Fruit fly (Drosophila melanogaster) whole organism, embryonic: ENCODE results near the gene NimC2.
A peak's percentile ranks its signal among the peaks of the same experiment; 100 is the strongest.

ENCODE experiments used
- CG10274 ChIP-seq: fragments of 200-800 bp; sonication (Bioruptor generic); optimal IDR thresholded peaks from 3 replicates; lab custom pipeline; 2017; ENCODE audit warnings: missing biosample characterization, mild to moderate bottlenecking, missing genetic modification characterization
- CG10321 ChIP-seq: fragments of 200-800 bp; sonication (Bioruptor generic); IDR thresholded peaks from 2 replicates; pipeline ENCODE4 v1.3.6; 2022; ENCODE audit warnings: missing biosample characterization, missing genetic modification characterization
- CG10565 ChIP-seq: fragments of 200-800 bp; sonication (Bioruptor generic); optimal IDR thresholded peaks from 3 replicates; lab custom pipeline; 2016; ENCODE audit warnings: missing biosample characterization, mild to moderate bottlenecking, missing genetic modification characterization
- CG10979 ChIP-seq: fragments of 200-800 bp; sonication (Bioruptor generic); optimal IDR thresholded peaks from 2 replicates; lab custom pipeline; 2018; ENCODE audit warnings: missing biosample characterization, mild to moderate bottlenecking, missing genetic modification characterization, moderate library complexity
- CG12155 ChIP-seq: fragments of 200-800 bp; sonication (Bioruptor generic); optimal IDR thresholded peaks from 3 replicates; lab custom pipeline; 2016; ENCODE audit warnings: missing biosample characterization, missing genetic modification characterization
- CG15073 ChIP-seq: fragments of 200-800 bp; sonication (Bioruptor generic); optimal IDR thresholded peaks from 2 replicates; lab custom pipeline; 2016; ENCODE audit warnings: missing biosample characterization, missing genetic modification characterization
- CG1602 ChIP-seq: fragments of 200-800 bp; sonication (Bioruptor generic); optimal IDR thresholded peaks from 3 replicates; lab custom pipeline; 2016; ENCODE audit warnings: missing biosample characterization, missing genetic modification characterization
- CG1603 ChIP-seq: fragments of 200-800 bp; sonication (Bioruptor generic); optimal IDR thresholded peaks from 2 replicates; lab custom pipeline; 2019; ENCODE audit warnings: missing biosample characterization, mild to moderate bottlenecking, missing genetic modification characterization, moderate library complexity
- CG16815 ChIP-seq: fragments of 200-800 bp; sonication (Bioruptor generic); optimal IDR thresholded peaks from 3 replicates; lab custom pipeline; 2017; ENCODE audit warnings: missing biosample characterization, mild to moderate bottlenecking, missing genetic modification characterization
- CG17612 ChIP-seq: fragments of 200-800 bp; sonication (Bioruptor generic); IDR thresholded peaks from 2 replicates; pipeline ENCODE4 v1.3.6; 2022; ENCODE audit warnings: missing biosample characterization, missing genetic modification characterization
- CG18619 ChIP-seq: fragments of 200-800 bp; sonication (Bioruptor generic); optimal IDR thresholded peaks from 3 replicates; lab custom pipeline; 2017; ENCODE audit warnings: missing biosample characterization, mild to moderate bottlenecking, missing genetic modification characterization
- CG31224 ChIP-seq: fragments of 200-800 bp; sonication (Bioruptor generic); IDR thresholded peaks from 2 replicates; pipeline ENCODE4 v1.3.6; 2022; ENCODE audit warnings: missing biosample characterization, missing genetic modification characterization
- CG32767 ChIP-seq: fragments of 200-800 bp; sonication (Bioruptor generic); IDR thresholded peaks from 2 replicates; pipeline ENCODE4 v1.3.6; 2022; ENCODE audit warnings: missing biosample characterization, missing genetic modification characterization
- CG3726 ChIP-seq: fragments of 200-800 bp; sonication (Bioruptor generic); IDR thresholded peaks from 3 replicates; pipeline ENCODE4, ENCODE4 v1.3.6; 2022; ENCODE audit warnings: missing biosample characterization, missing genetic modification characterization
- CG4404 ChIP-seq: fragments of 200-800 bp; sonication (Bioruptor generic); IDR thresholded peaks from 2 replicates; pipeline ENCODE4 v1.3.6; 2022; ENCODE audit warnings: missing biosample characterization, missing genetic modification characterization
- CG4617 ChIP-seq: fragments of 200-800 bp; sonication (Bioruptor generic); optimal IDR thresholded peaks from 3 replicates; lab custom pipeline; 2016; ENCODE audit warnings: missing biosample characterization, missing genetic modification characterization, borderline replicate concordance
- CG6683 ChIP-seq: fragments of 200-800 bp; sonication (Bioruptor generic); optimal IDR thresholded peaks from 2 replicates; lab custom pipeline; 2017; ENCODE audit warnings: missing biosample characterization, mild to moderate bottlenecking, missing genetic modification characterization, missing genetic modification reagents
- CG7963 ChIP-seq: fragments of 200-800 bp; sonication (Bioruptor generic); IDR thresholded peaks from 3 replicates; pipeline ENCODE4 v1.3.6; 2022; ENCODE audit warnings: missing biosample characterization, missing genetic modification characterization; ENCODE audit not compliant: partially characterized antibody
- CG8478 ChIP-seq: fragments of >200 bp; optimal IDR thresholded peaks from 2 replicates; lab custom pipeline; 2018
- CG9437 ChIP-seq: fragments of 200-800 bp; sonication (Bioruptor generic); optimal IDR thresholded peaks from 2 replicates; lab custom pipeline; 2018; ENCODE audit warnings: missing biosample characterization, mild to moderate bottlenecking, missing genetic modification characterization
- CTCF ChIP-seq: fragments of 200-800 bp; sonication (Bioruptor generic); optimal IDR thresholded peaks from 2 replicates; lab custom pipeline; 2017; ENCODE audit warnings: missing biosample characterization, mild to moderate bottlenecking, missing genetic modification characterization, moderate library complexity
- CkIIα-i1 ChIP-seq: fragments of 200-800 bp; sonication (Bioruptor generic); IDR thresholded peaks from 2 replicates; pipeline ENCODE4 v1.3.6; 2022; ENCODE audit warnings: missing biosample characterization, missing genetic modification characterization
- ERR ChIP-seq: fragments of 200-800 bp; sonication (Bioruptor generic); optimal IDR thresholded peaks from 2 replicates; lab custom pipeline; 2016; ENCODE audit warnings: missing biosample characterization, missing genetic modification characterization
- Ets97D ChIP-seq: fragments of 200-800 bp; sonication (Bioruptor generic); optimal IDR thresholded peaks from 3 replicates; lab custom pipeline; 2016; ENCODE audit warnings: missing biosample characterization, missing genetic modification characterization
- H2.0 ChIP-seq: fragments of 200-800 bp; sonication (Bioruptor generic); IDR thresholded peaks from 2 replicates; pipeline ENCODE4 v1.3.6; 2022; ENCODE audit warnings: missing biosample characterization, missing genetic modification characterization
- HLH3B ChIP-seq: fragments of 200-800 bp; sonication (Bioruptor generic); IDR thresholded peaks from 2 replicates; pipeline ENCODE4 v1.3.6; 2022; ENCODE audit warnings: missing biosample characterization, missing genetic modification characterization
- HLH4C ChIP-seq: fragments of 200-800 bp; sonication (Bioruptor generic); IDR thresholded peaks from 3 replicates; pipeline ENCODE4 v1.3.6; 2022; ENCODE audit warnings: missing biosample characterization, missing genetic modification characterization; ENCODE audit not compliant: partially characterized antibody
- Hmx ChIP-seq: fragments of 200-800 bp; sonication (Bioruptor generic); optimal IDR thresholded peaks from 2 replicates; lab custom pipeline; 2016; ENCODE audit warnings: missing biosample characterization, missing genetic modification characterization
- Lim3 ChIP-seq: fragments of 200-800 bp; sonication (Bioruptor generic); IDR thresholded peaks from 2 replicates; pipeline ENCODE4 v1.3.6; 2022; ENCODE audit warnings: missing biosample characterization, missing genetic modification characterization
- Pdp1 ChIP-seq, 2 experiments: fragments of 200-800 bp; sonication (Bioruptor generic); optimal IDR thresholded peaks; 3 replicates each; lab custom pipeline; 2016; ENCODE audit warnings: missing biosample characterization in 2 of 2, missing genetic modification characterization in 2 of 2, mild to moderate bottlenecking in 1 of 2, moderate library complexity in 1 of 2
- Ravus ChIP-seq: fragments of 200-800 bp; sonication (Bioruptor generic); IDR thresholded peaks from 2 replicates; pipeline ENCODE4 v1.3.6; 2022; ENCODE audit warnings: missing biosample characterization, missing genetic modification characterization
- Sry-δ ChIP-seq: fragments of 200-800 bp; sonication (Bioruptor generic); optimal IDR thresholded peaks from 2 replicates; lab custom pipeline; 2016; ENCODE audit warnings: missing biosample characterization, missing genetic modification characterization
- Ssrp ChIP-seq: fragments of 200-800 bp; sonication (Bioruptor generic); optimal IDR thresholded peaks from 2 replicates; lab custom pipeline; 2018; ENCODE audit warnings: missing biosample characterization, mild to moderate bottlenecking, missing genetic modification characterization, moderate library complexity
- TFAM ChIP-seq: fragments of 200-800 bp; sonication (Bioruptor generic); optimal IDR thresholded peaks from 2 replicates; lab custom pipeline; 2017; ENCODE audit warnings: missing biosample characterization, missing genetic modification characterization, inconsistent platforms
- Taf1 ChIP-seq: fragments of 200-800 bp; sonication (Bioruptor generic); IDR thresholded peaks from 2 replicates; pipeline ENCODE4 v1.3.6; 2022; ENCODE audit warnings: missing biosample characterization, missing genetic modification characterization
- cas ChIP-seq: fragments of 200-800 bp; sonication (Bioruptor generic); IDR thresholded peaks from 2 replicates; pipeline ENCODE4 v1.3.6; 2022; ENCODE audit warnings: missing biosample characterization, missing genetic modification characterization
- ci ChIP-seq: fragments of 200-800 bp; sonication (Bioruptor generic); IDR thresholded peaks from 3 replicates; pipeline ENCODE4 v1.3.6; 2022; ENCODE audit warnings: missing biosample characterization, missing genetic modification characterization
- fd102C ChIP-seq: fragments of 200-800 bp; sonication (Bioruptor generic); optimal IDR thresholded peaks from 2 replicates; lab custom pipeline; 2018; ENCODE audit warnings: missing biosample characterization, mild to moderate bottlenecking, missing genetic modification characterization, moderate library complexity
- fd64A ChIP-seq: fragments of 200-800 bp; sonication (Bioruptor generic); optimal IDR thresholded peaks from 3 replicates; lab custom pipeline; 2018; ENCODE audit warnings: missing biosample characterization, mild to moderate bottlenecking, missing genetic modification characterization
- fd96Cb ChIP-seq: fragments of 200-800 bp; sonication (Bioruptor generic); optimal IDR thresholded peaks from 2 replicates; lab custom pipeline; 2018; ENCODE audit warnings: missing biosample characterization, mild to moderate bottlenecking, missing genetic modification characterization, moderate library complexity
- hbn ChIP-seq: fragments of 200-800 bp; sonication (Bioruptor generic); IDR thresholded peaks from 2 replicates; pipeline ENCODE4 v1.3.6; 2022; ENCODE audit warnings: missing biosample characterization, missing genetic modification characterization; ENCODE audit not compliant: partially characterized antibody
- jigr1 ChIP-seq: fragments of 200-800 bp; sonication (Bioruptor generic); IDR thresholded peaks from 3 replicates; pipeline ENCODE4 v1.3.6; 2022; ENCODE audit warnings: missing biosample characterization, missing genetic modification characterization
- lbe ChIP-seq: fragments of 200-800 bp; sonication (Bioruptor generic); optimal IDR thresholded peaks from 2 replicates; lab custom pipeline; 2016; ENCODE audit warnings: missing biosample characterization, mild to moderate bottlenecking, missing genetic modification characterization
- lmd ChIP-seq: fragments of 200-800 bp; sonication (Bioruptor generic); IDR thresholded peaks from 2 replicates; pipeline ENCODE4 v1.3.6; 2022; ENCODE audit warnings: missing biosample characterization, missing genetic modification characterization
- pita ChIP-seq: fragments of 200-800 bp; sonication (Bioruptor generic); optimal IDR thresholded peaks from 2 replicates; lab custom pipeline; 2017; ENCODE audit warnings: missing biosample characterization, mild to moderate bottlenecking, missing genetic modification characterization
- ranshi ChIP-seq: fragments of 200-800 bp; sonication (Bioruptor generic); IDR thresholded peaks from 2 replicates; pipeline ENCODE4 v1.3.6; 2022; ENCODE audit warnings: missing biosample characterization, missing genetic modification characterization
- sc ChIP-seq, 3 experiments: fragments of >200 bp in 2 of 3; fragments of 200-800 bp in 1 of 3; sonication (Bioruptor generic) in 1 of 3; optimal IDR thresholded peaks; 2 replicates in 2 of 3; 3 replicates in 1 of 3; lab custom pipeline; 2017; ENCODE audit warnings: mild to moderate bottlenecking in 1 of 3, missing biosample characterization in 1 of 3, missing genetic modification characterization in 1 of 3, missing genetic modification reagents in 1 of 3
- sob ChIP-seq: fragments of 200-800 bp; sonication (Bioruptor generic); IDR thresholded peaks from 2 replicates; pipeline ENCODE4 v1.3.6; 2022; ENCODE audit warnings: missing biosample characterization, missing genetic modification characterization
- vnd ChIP-seq: fragments of 200-800 bp; sonication (Bioruptor generic); IDR thresholded peaks from 3 replicates; pipeline ENCODE4 v1.3.6; 2022; ENCODE audit warnings: missing biosample characterization, missing genetic modification characterization; ENCODE audit not compliant: partially characterized antibody
- zfh1 ChIP-seq: fragments of 200-800 bp; sonication (Bioruptor generic); IDR thresholded peaks from 3 replicates; pipeline ENCODE4 v1.3.6; 2022; ENCODE audit warnings: missing biosample characterization, missing genetic modification characterization

The NimC2 gene

DNA sequence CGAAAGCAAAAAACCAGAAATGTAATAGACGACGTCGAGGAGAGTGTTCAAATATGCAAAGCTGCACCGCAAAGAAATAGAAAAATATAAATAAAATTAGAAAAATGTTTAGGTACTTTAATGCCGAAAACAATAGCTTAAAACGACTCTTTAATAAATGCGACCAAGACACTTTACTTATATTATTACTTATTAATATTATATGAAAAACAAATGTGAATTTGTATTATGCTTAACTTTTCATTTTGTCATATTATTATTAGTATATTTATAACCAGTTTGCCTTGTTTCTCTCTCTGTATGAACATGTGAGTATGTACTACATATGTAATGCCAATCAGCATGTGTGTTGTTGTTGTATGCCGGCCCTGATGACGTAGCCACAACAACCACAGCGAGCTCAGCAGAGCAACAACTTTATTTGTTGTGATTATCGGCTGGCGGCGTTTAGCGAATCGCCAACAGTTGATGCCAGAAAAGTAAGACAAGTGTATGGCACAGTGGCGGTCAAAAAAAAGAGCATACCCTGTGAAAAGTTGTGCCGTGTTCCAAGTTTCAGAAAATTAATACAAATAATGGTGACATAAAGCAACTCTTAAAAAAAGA lies 42.3 kb downstream of the NimC2 start (continued):
- TF ChIP-seq CkIIα-i1 (GFP tag; lab: Robert Waterston, UW) (0 out of 2 replicates have a peak, but pooled peaks have one; percentile 23), CG16815 (peak; percentile 80), CG6683 (GFP tag; lab: Kevin White, UChicago) (peak; percentile 91), Hmx (peak; percentile 14), HLH3B (GFP tag; lab: Robert Waterston, UW) (peak; percentile 91), CG9437 (GFP tag; lab: Kevin White, UChicago) (peak; percentile 93), CG7963 (no peak), Taf1 (GFP tag; lab: Robert Waterston, UW) (peak; percentile 87), Sry-δ (GFP tag; lab: Kevin White, UChicago) (no peak), Ssrp (tag; lab: Kevin White, UChicago) (peak; percentile 96), CG10274 (GFP tag; lab: Kevin White, UChicago) (peak; percentile 58), fd96Cb (tag; lab: Kevin White, UChicago) (peak; percentile 92), lbe (GFP tag; lab: Kevin White, UChicago) (no peak), CTCF (peak; percentile 44), Ets97D (GFP tag; lab: Kevin White, UChicago) (no peak), sc (optimal IDR thresholded peaks at IDR 0.05; lab: Kevin White, UChicago) (no peak), sc (GFP tag; optimal IDR thresholded peaks at IDR 0.05; lab: Kevin White, UChicago) (peak; percentile 93), vnd (GFP tag; lab: Robert Waterston, UW) (no peak), CG17612 (GFP tag; lab: Robert Waterston, UW) (peak; percentile 65), H2.0 (GFP tag; lab: Robert Waterston, UW) (peak; percentile 87), Lim3 (peak; percentile 63), fd102C (GFP tag; lab: Kevin White, UChicago) (no peak), Pdp1 (GFP tag; optimal IDR thresholded peaks at IDR 0.05; lab: Kevin White, UChicago) (peak; percentile 58 to 71), CG8478 (lab: Kevin White, UChicago) (no peak), ci (GFP tag; lab: Robert Waterston, UW) (peak; percentile 77), CG10321 (GFP tag; lab: Robert Waterston, UW) (peak; percentile 75; the same call in 1 of the 2 replicates), CG10979 (peak; percentile 94), CG3726 (GFP tag; lab: Robert Waterston, UW) (peak; percentile 73), HLH4C (GFP tag; lab: Robert Waterston, UW) (no peak), CG4617 (GFP tag; lab: Kevin White, UChicago) (peak; percentile 41), CG1602 (GFP tag; lab: Kevin White, UChicago) (peak; percentile 86), TFAM (GFP tag; lab: Kevin White, UChicago) (no peak), CG4404 (peak; percentile 82), pita (no peak), CG15073 (peak; percentile 99), CG10565 (GFP tag; lab: Kevin White, UChicago) (no peak), sob (GFP tag; lab: Robert Waterston, UW) (peak; percentile 89), jigr1 (peak; percentile 76), zfh1 (peak; percentile 87), lmd (GFP tag; lab: Robert Waterston, UW) (peak; percentile 95), Ravus (GFP tag; lab: Robert Waterston, UW) (peak; percentile 82), CG18619 (peak; percentile 93), hbn (0 out of 2 replicates have a peak, but pooled peaks have one; percentile 3), CG12155 (peak; percentile 78), CG31224 (peak; percentile 48; the same call in 1 of the 2 replicates), ERR (peak; percentile 10), CG1603 (peak; percentile 58), cas (peak; percentile 48), ranshi (GFP tag; lab: Robert Waterston, UW) (peak; percentile 94), CG32767 (GFP tag; lab: Robert Waterston, UW) (peak; percentile 85), fd64A (GFP tag; lab: Kevin White, UChicago) (no peak)
